Fruit fly (Drosophila melanogaster): ENCODE measurements around the gene CG7227.

Gene CG7227

dm6 chr2L:8012551-8012950 is 14.6 kb upstream of the CG7227 start:
- TF ChIP-seq Snoo (tag; optimal IDR thresholded peaks at IDR 0.05), result no peak
- TF ChIP-seq EcR (GFP tag; optimal IDR thresholded peaks at IDR 0.05), result peak; percentile 20
- TF ChIP-seq gl (tag; optimal IDR thresholded peaks at IDR 0.05), result peak; percentile 4

- TF ChIP-seq Pif1A (GFP tag; optimal IDR thresholded peaks at IDR 0.05), result no peak
- TF ChIP-seq D1 (tag; optimal IDR thresholded peaks at IDR 0.05), result peak; percentile 14
- TF ChIP-seq CG12605 (GFP tag; IDR thresholded peaks at IDR 0.05), result peak; percentile 48
Observed at dm6 chr2L:8010602-8011455, 12.9 kb upstream of the CG7227 start, which contains the start of the genes Glyat and Tg. Gene Glyat, minus strand, starts transcription at chr2L:8010652. Gene Tg, plus strand, starts transcription at chr2L:8011405.

dm6 chr2L:8009283-8010211 is 11.6 kb upstream of the CG7227 start, which contains the start of gene CG12560:
Gene CG12560, minus strand, starts transcription at chr2L:8009477.
- TF ChIP-seq CG12605 (GFP tag; IDR thresholded peaks at IDR 0.05) (peak; percentile 88), fd96Ca (GFP tag; IDR thresholded peaks at IDR 0.05) (no peak), CG32121 (GFP tag; IDR thresholded peaks at IDR 0.05) (no peak), rn (GFP tag; IDR thresholded peaks at IDR 0.05) (no peak), CG13204 (GFP tag; optimal IDR thresholded peaks at IDR 0.05) (peak; percentile 49), Pif1B (GFP tag; optimal IDR thresholded peaks at IDR 0.05) (peak; percentile 15), CG17806 (tag; optimal IDR thresholded peaks at IDR 0.05) (no peak), CG4496 (GFP tag; IDR thresholded peaks at IDR 0.05) (peak; percentile 30; the same call in 1 of the 3 replicates), CG15710 (tag; optimal IDR thresholded peaks at IDR 0.05) (peak; percentile 28), EcR (GFP tag; optimal IDR thresholded peaks at IDR 0.05) (peak; percentile 47), CG34367 (tag; optimal IDR thresholded peaks at IDR 0.05) (peak; percentile 21), CG8159 (tag; optimal IDR thresholded peaks at IDR 0.05) (no peak), CG8301 (tag; optimal IDR thresholded peaks at IDR 0.05) (no peak), Ets98B (GFP tag; IDR thresholded peaks at IDR 0.05) (peak; percentile 35; the same call in 1 of the 2 replicates), CG14655 (GFP tag; optimal IDR thresholded peaks at IDR 0.05) (no peak), Pif1A (GFP tag; optimal IDR thresholded peaks at IDR 0.05) (peak; percentile 45), CG10348 (GFP tag; IDR thresholded peaks at IDR 0.05) (no peak), CG9948 (tag; optimal IDR thresholded peaks at IDR 0.05) (no peak), gl (tag; optimal IDR thresholded peaks at IDR 0.05) (peak; percentile 43), Snoo (tag; optimal IDR thresholded peaks at IDR 0.05) (no peak), D1 (tag; optimal IDR thresholded peaks at IDR 0.05) (no peak)

- TF ChIP-seq EcR (GFP tag; optimal IDR thresholded peaks at IDR 0.05) (peak; percentile 72), CG13204 (GFP tag; optimal IDR thresholded peaks at IDR 0.05) (peak; percentile 13), gl (tag; optimal IDR thresholded peaks at IDR 0.05) (peak; percentile 33), CG14655 (GFP tag; optimal IDR thresholded peaks at IDR 0.05) (no peak), CG12605 (GFP tag; IDR thresholded peaks at IDR 0.05) (no peak), D1 (tag; optimal IDR thresholded peaks at IDR 0.05) (no peak), Snoo (tag; optimal IDR thresholded peaks at IDR 0.05) (peak; percentile 29), CG4496 (GFP tag; IDR thresholded peaks at IDR 0.05) (no peak), CG9948 (tag; optimal IDR thresholded peaks at IDR 0.05) (no peak), CG34367 (tag; optimal IDR thresholded peaks at IDR 0.05) (no peak), CG15710 (tag; optimal IDR thresholded peaks at IDR 0.05) (no peak), CG8159 (tag; optimal IDR thresholded peaks at IDR 0.05) (no peak), CG32121 (GFP tag; IDR thresholded peaks at IDR 0.05) (no peak), Pif1A (GFP tag; optimal IDR thresholded peaks at IDR 0.05) (no peak), CG10348 (GFP tag; IDR thresholded peaks at IDR 0.05) (no peak), CG17806 (tag; optimal IDR thresholded peaks at IDR 0.05) (no peak), fd96Ca (GFP tag; IDR thresholded peaks at IDR 0.05) (0 out of 3 replicates have a peak, but pooled peaks have one; percentile 25), Pif1B (GFP tag; optimal IDR thresholded peaks at IDR 0.05) (peak; percentile 44), rn (GFP tag; IDR thresholded peaks at IDR 0.05) (no peak)
Observed at dm6 chr2L:8007160-8007876, 9.4 kb upstream of the CG7227 start, which contains the start of gene Spn28Dc. Gene Spn28Dc, minus strand, starts transcription at chr2L:8007210.

dm6 chr2L:8006038-8006437 is 8.1 kb upstream of the CG7227 start:
- TF ChIP-seq gl (tag; optimal IDR thresholded peaks at IDR 0.05), result peak; percentile 52
- TF ChIP-seq EcR (GFP tag; optimal IDR thresholded peaks at IDR 0.05), result peak; percentile 65
- peak; percentile 49 for TF ChIP-seq CG34367 (tag; optimal IDR thresholded peaks at IDR 0.05)
- peak; percentile 70 for TF ChIP-seq CG15710 (tag; optimal IDR thresholded peaks at IDR 0.05)
- peak; percentile 30 for TF ChIP-seq Snoo (tag; optimal IDR thresholded peaks at IDR 0.05)
- TF ChIP-seq CG4496 (GFP tag; IDR thresholded peaks at IDR 0.05), result peak; percentile 50; the same call in 2 of the 3 replicates
- TF ChIP-seq CG32121 (GFP tag; IDR thresholded peaks at IDR 0.05), result 0 out of 2 replicates have a peak, but pooled peaks have one; percentile 29
- peak; percentile 52 for TF ChIP-seq CG9948 (tag; optimal IDR thresholded peaks at IDR 0.05)
- TF ChIP-seq Ets98B (GFP tag; IDR thresholded peaks at IDR 0.05), result peak; percentile 52
- TF ChIP-seq CG17806 (tag; optimal IDR thresholded peaks at IDR 0.05), result peak; percentile 68
- peak; percentile 47 for TF ChIP-seq Pif1B (GFP tag; optimal IDR thresholded peaks at IDR 0.05)
- peak; percentile 62 for TF ChIP-seq CG8301 (tag; optimal IDR thresholded peaks at IDR 0.05)
- TF ChIP-seq rn (GFP tag; IDR thresholded peaks at IDR 0.05), result peak; percentile 18; the same call in 1 of the 2 replicates
- TF ChIP-seq CG12605 (GFP tag; IDR thresholded peaks at IDR 0.05), result peak; percentile 13; the same call in 1 of the 2 replicates
- TF ChIP-seq CG13204 (GFP tag; optimal IDR thresholded peaks at IDR 0.05), result no peak
- peak; percentile 82 for TF ChIP-seq CG8159 (tag; optimal IDR thresholded peaks at IDR 0.05)
- TF ChIP-seq CG14655 (GFP tag; optimal IDR thresholded peaks at IDR 0.05), result peak; percentile 73
- TF ChIP-seq Pif1A (GFP tag; optimal IDR thresholded peaks at IDR 0.05), result peak; percentile 76
- TF ChIP-seq D1 (tag; optimal IDR thresholded peaks at IDR 0.05), result peak; percentile 19
- no peak for TF ChIP-seq CG10348 (GFP tag; IDR thresholded peaks at IDR 0.05)
- peak; percentile 57; the same call in 2 of the 3 replicates for TF ChIP-seq fd96Ca (GFP tag; IDR thresholded peaks at IDR 0.05)

All from whole organism, pupa.